Worm (Caenorhabditis elegans): ENCODE data around the gene T28A11.19.

ce11 chrV:3289267-3289666 lies 20.0 kb upstream of the T28A11.19 start, which contains the start of gene F35F10.6:
- TF ChIP-seq nhr-77 (tag; optimal IDR thresholded peaks at IDR 0.05) = no peak
- TF ChIP-seq snu-23 (GFP tag; optimal IDR thresholded peaks at IDR 0.05) = no peak
- no peak for TF ChIP-seq skn-1 (tag; optimal IDR thresholded peaks at IDR 0.05)
- no peak for TF ChIP-seq unc-130 (tag; optimal IDR thresholded peaks at IDR 0.05)
- no peak for TF ChIP-seq ama-1 (optimal IDR thresholded peaks at IDR 0.05)
- TF ChIP-seq ets-5 (GFP tag; IDR thresholded peaks at IDR 0.05) = no peak
- no peak for TF ChIP-seq hlh-4 (tag; optimal IDR thresholded peaks at IDR 0.05)
- no peak for TF ChIP-seq nhr-28 (tag; optimal IDR thresholded peaks at IDR 0.05)
- no peak for TF ChIP-seq jun-1 (tag; optimal IDR thresholded peaks at IDR 0.05)
- no peak for TF ChIP-seq elt-3 (tag; optimal IDR thresholded peaks at IDR 0.05)
- no peak for TF ChIP-seq aly-2 (tag; optimal IDR thresholded peaks at IDR 0.05)
- TF ChIP-seq lin-15B (tag; optimal IDR thresholded peaks at IDR 0.05) = no peak
